Worm (Caenorhabditis elegans) whole organism, young adult: Measurements from ENCODE around the gene gpa-17.

Source experiments
- B0019.2 ChIP-seq: fragments of 200-800 bp; sonication (Bioruptor generic); conservative IDR thresholded peaks from 2 replicates; pipeline ENCODE4 v1.3.6; 2022; ENCODE audit warnings: missing genetic modification reagents, missing genetic modification characterization, missing compliant biosample characterization
- B0336.3 ChIP-seq: fragments of 200-800 bp; sonication (Bioruptor generic); IDR thresholded peaks from 2 replicates; pipeline ENCODE4 v1.3.6; 2022; ENCODE audit warnings: missing genetic modification characterization, missing compliant biosample characterization
- C06A6.2 ChIP-seq: fragments of 200-800 bp; sonication (Bioruptor generic); conservative IDR thresholded peaks from 2 replicates; pipeline ENCODE4 v1.3.6; 2022; ENCODE audit warnings: missing genetic modification characterization, missing compliant biosample characterization
- C17E4.6 ChIP-seq: fragments of 200-800 bp; sonication (Bioruptor generic); IDR thresholded peaks from 2 replicates; pipeline ENCODE4 v1.3.6; 2022; ENCODE audit warnings: missing genetic modification reagents, missing genetic modification characterization, missing compliant biosample characterization
- F22D6.2 ChIP-seq: sonication (generic microtip); optimal IDR thresholded peaks from 2 replicates; lab custom pipeline; 2016; ENCODE audit warnings: mild to moderate bottlenecking, missing genetic modification characterization, missing compliant biosample characterization
- F33H1.4 ChIP-seq: fragments of 200-800 bp; sonication (Bioruptor generic); IDR thresholded peaks from 2 replicates; pipeline ENCODE4 v1.3.6; 2022; ENCODE audit warnings: missing genetic modification reagents, missing genetic modification characterization, missing compliant biosample characterization
- F49E8.2 ChIP-seq: sonication (generic microtip); optimal IDR thresholded peaks from 3 replicates; lab custom pipeline; 2017; ENCODE audit warnings: missing genetic modification characterization, mild to moderate bottlenecking, missing compliant biosample characterization, antibody characterized with exemption, moderate library complexity; ENCODE audit not compliant: insufficient read depth
- K12H6.12 ChIP-seq: fragments of 200-800 bp; sonication (Bioruptor generic); optimal IDR thresholded peaks from 2 replicates; lab custom pipeline; 2018; ENCODE audit warnings: mild to moderate bottlenecking, missing genetic modification characterization, missing compliant biosample characterization
- T26A5.8 ChIP-seq: sonication (generic microtip); optimal IDR thresholded peaks from 2 replicates; lab custom pipeline; 2016; ENCODE audit warnings: missing genetic modification characterization, missing compliant biosample characterization
- Y53G8AR.9 ChIP-seq: fragments of 200-800 bp; sonication (Bioruptor generic); conservative IDR thresholded peaks from 2 replicates; pipeline ENCODE4 v1.3.6; 2022; ENCODE audit warnings: missing genetic modification reagents, missing genetic modification characterization, missing compliant biosample characterization
- Y79H2A.3 ChIP-seq: fragments of 200-800 bp; sonication (Bioruptor generic); conservative IDR thresholded peaks from 2 replicates; pipeline ENCODE4 v1.3.6; 2022; ENCODE audit warnings: missing genetic modification reagents, missing genetic modification characterization, missing compliant biosample characterization
- ama-1 ChIP-seq, 3 experiments: fragments of 150-350 bp in 1 of 3; sonication (generic microtip) in 2 of 3; optimal IDR thresholded peaks; 2 replicates each; lab custom pipeline; 2014 to 2018; ENCODE audit warnings: missing biosample characterization in 2 of 3, missing genetic modification characterization in 2 of 3, missing genetic modification reagents in 2 of 3
- athp-1 ChIP-seq: sonication (generic microtip); optimal IDR thresholded peaks from 2 replicates; lab custom pipeline; 2017; ENCODE audit warnings: mild to moderate bottlenecking, missing genetic modification characterization, missing compliant biosample characterization
- bed-2 ChIP-seq: fragments of 200-800 bp; sonication (Bioruptor generic); IDR thresholded peaks from 2 replicates; pipeline ENCODE4 v1.3.6; 2022; ENCODE audit warnings: missing genetic modification reagents, missing genetic modification characterization, missing compliant biosample characterization
- cebp-2 ChIP-seq: fragments of 200-800 bp; sonication (Bioruptor generic); IDR thresholded peaks from 2 replicates; pipeline ENCODE4 v1.3.6; 2022; ENCODE audit warnings: missing genetic modification characterization, missing compliant biosample characterization
- ceh-79 ChIP-seq: sonication (generic microtip); optimal IDR thresholded peaks from 2 replicates; lab custom pipeline; 2017; ENCODE audit warnings: mild to moderate bottlenecking, missing genetic modification characterization, missing compliant biosample characterization
- ceh-91 ChIP-seq: fragments of 200-800 bp; sonication (Bioruptor generic); IDR thresholded peaks from 2 replicates; pipeline ENCODE4 v1.3.6; 2022; ENCODE audit warnings: missing genetic modification reagents, missing genetic modification characterization, missing compliant biosample characterization
- chd-7 ChIP-seq: sonication (generic microtip); optimal IDR thresholded peaks from 2 replicates; lab custom pipeline; 2016; ENCODE audit warnings: mild to moderate bottlenecking, missing genetic modification characterization, moderate library complexity, missing compliant biosample characterization
- dpl-1 ChIP-seq: fragments of 150-350 bp; optimal IDR thresholded peaks from 2 replicates; lab custom pipeline; 2014; ENCODE audit warnings: missing biosample characterization, missing genetic modification reagents, missing genetic modification characterization
- efl-1 ChIP-seq: fragments of 150-350 bp; optimal IDR thresholded peaks from 2 replicates; lab custom pipeline; 2014; ENCODE audit warnings: missing biosample characterization, missing genetic modification reagents, missing genetic modification characterization
- ekl-4 ChIP-seq: fragments of 200-800 bp; sonication (Bioruptor generic); IDR thresholded peaks from 2 replicates; pipeline ENCODE4 v1.3.6; 2022; ENCODE audit warnings: missing genetic modification reagents, missing genetic modification characterization, missing compliant biosample characterization
- fkh-3 ChIP-seq: sonication (generic microtip); optimal IDR thresholded peaks from 2 replicates; lab custom pipeline; 2016; ENCODE audit warnings: mild to moderate bottlenecking, missing genetic modification characterization, missing compliant biosample characterization
- hlh-12 ChIP-seq: sonication (generic microtip); optimal IDR thresholded peaks from 2 replicates; lab custom pipeline; 2016; ENCODE audit warnings: missing genetic modification characterization, missing compliant biosample characterization
- hsf-1 ChIP-seq: fragments of 200-800 bp; sonication (Bioruptor generic); IDR thresholded peaks from 2 replicates; pipeline ENCODE4 v1.3.6; 2022; ENCODE audit warnings: missing genetic modification reagents, missing genetic modification characterization, missing compliant biosample characterization
- lin-26 ChIP-seq: fragments of 200-800 bp; sonication (Bioruptor generic); IDR thresholded peaks from 2 replicates; pipeline ENCODE4 v1.3.6; 2022; ENCODE audit warnings: missing genetic modification reagents, missing genetic modification characterization, missing compliant biosample characterization
- lin-40 ChIP-seq: sonication (generic microtip); optimal IDR thresholded peaks from 2 replicates; lab custom pipeline; 2016; ENCODE audit warnings: missing genetic modification characterization, mild to moderate bottlenecking, missing compliant biosample characterization, missing genotype, missing genetic modification reagents
- lin-54 ChIP-seq: fragments of 200-800 bp; sonication (Bioruptor generic); optimal IDR thresholded peaks from 2 replicates; lab custom pipeline; 2018; ENCODE audit warnings: mild to moderate bottlenecking, missing genetic modification characterization, missing compliant biosample characterization
- lir-1 ChIP-seq: fragments of 200-800 bp; sonication (Bioruptor generic); conservative IDR thresholded peaks from 2 replicates; pipeline ENCODE4 v1.3.6; 2022; ENCODE audit warnings: missing genetic modification reagents, missing genetic modification characterization, missing compliant biosample characterization
- lsy-27 ChIP-seq: sonication (generic microtip); optimal IDR thresholded peaks from 2 replicates; lab custom pipeline; 2017; ENCODE audit warnings: missing genetic modification characterization, mild to moderate bottlenecking, missing compliant biosample characterization, antibody characterized with exemption, missing genotype, borderline replicate concordance; ENCODE audit not compliant: insufficient read depth
- madf-10 ChIP-seq: sonication (generic microtip); optimal IDR thresholded peaks from 2 replicates; lab custom pipeline; 2016; ENCODE audit warnings: mild to moderate bottlenecking, missing genetic modification characterization, missing compliant biosample characterization
- madf-3 ChIP-seq: fragments of 200-800 bp; sonication (Bioruptor generic); IDR thresholded peaks from 2 replicates; pipeline ENCODE4 v1.3.6; 2022; ENCODE audit warnings: missing genetic modification reagents, missing genetic modification characterization, missing compliant biosample characterization
- madf-6 ChIP-seq: fragments of 200-800 bp; sonication (Bioruptor generic); IDR thresholded peaks from 2 replicates; pipeline ENCODE4 v1.3.6; 2022; ENCODE audit warnings: missing genetic modification reagents, missing genetic modification characterization, missing compliant biosample characterization
- madf-8 ChIP-seq: fragments of 200-800 bp; sonication (Bioruptor generic); conservative IDR thresholded peaks from 2 replicates; pipeline ENCODE4 v1.3.6; 2022; ENCODE audit warnings: missing genetic modification reagents, missing genetic modification characterization, missing compliant biosample characterization
- mcd-1 ChIP-seq: fragments of 200-800 bp; sonication (Bioruptor generic); IDR thresholded peaks from 2 replicates; pipeline ENCODE4 v1.3.6; 2022; ENCODE audit warnings: missing genetic modification reagents, missing genetic modification characterization, missing compliant biosample characterization
- nhr-80 ChIP-seq: sonication (generic microtip); optimal IDR thresholded peaks from 2 replicates; lab custom pipeline; 2016; ENCODE audit warnings: missing genetic modification characterization, missing compliant biosample characterization
- rpc-1 ChIP-seq, 2 experiments: fragments of 150-350 bp in 1 of 2; sonication (generic microtip) in 1 of 2; optimal IDR thresholded peaks; 2 replicates each; lab custom pipeline; 2014 to 2018; ENCODE audit warnings: missing biosample characterization in 1 of 2, missing genetic modification characterization in 1 of 2, missing genetic modification reagents in 1 of 2, missing genotype in 1 of 2
- sea-2 ChIP-seq: fragments of 200-800 bp; sonication (Bioruptor generic); IDR thresholded peaks from 2 replicates; pipeline ENCODE4 v1.3.6; 2022; ENCODE audit warnings: missing genetic modification characterization, missing compliant biosample characterization
- snpc-3.4 ChIP-seq: sonication (generic microtip); optimal IDR thresholded peaks from 2 replicates; lab custom pipeline; 2017; ENCODE audit warnings: missing genetic modification characterization, mild to moderate bottlenecking, missing compliant biosample characterization, antibody characterized with exemption, moderate library complexity, missing genotype, missing genetic modification reagents
- snpc-4 ChIP-seq, 5 experiments: fragments of 150-350 bp in 1 of 5; sonication (generic microtip) in 4 of 5; optimal IDR thresholded peaks; 2 replicates each; lab custom pipeline; 2014 to 2018; ENCODE audit warnings: missing genetic modification characterization in 5 of 5, missing biosample characterization in 3 of 5, antibody characterized with exemption in 2 of 5, mild to moderate bottlenecking in 2 of 5, missing compliant biosample characterization in 2 of 5, missing genotype in 2 of 5, moderate library complexity in 2 of 5, missing genetic modification reagents in 1 of 5
- tlf-1 ChIP-seq: fragments of 200-800 bp; sonication (Bioruptor generic); optimal IDR thresholded peaks from 2 replicates; lab custom pipeline; 2018; ENCODE audit warnings: mild to moderate bottlenecking, missing genetic modification characterization, missing compliant biosample characterization
- xnd-1 ChIP-seq: sonication (generic microtip); optimal IDR thresholded peaks from 2 replicates; lab custom pipeline; 2016; ENCODE audit warnings: missing genotype, missing genetic modification reagents, missing genetic modification characterization, missing compliant biosample characterization
- zfh-2 ChIP-seq: fragments of 200-800 bp; sonication (Bioruptor generic); conservative IDR thresholded peaks from 2 replicates; pipeline ENCODE4 v1.3.6; 2022; ENCODE audit warnings: missing genetic modification reagents, missing genetic modification characterization, missing compliant biosample characterization
- ztf-18 ChIP-seq: sonication (generic microtip); optimal IDR thresholded peaks from 2 replicates; lab custom pipeline; 2016; ENCODE audit warnings: missing genotype, mild to moderate bottlenecking, missing genetic modification characterization, missing compliant biosample characterization
- ztf-26 ChIP-seq: sonication (generic microtip); optimal IDR thresholded peaks from 2 replicates; lab custom pipeline; 2017; ENCODE audit warnings: missing genetic modification characterization, missing compliant biosample characterization

The gpa-17 gene

DNA sequence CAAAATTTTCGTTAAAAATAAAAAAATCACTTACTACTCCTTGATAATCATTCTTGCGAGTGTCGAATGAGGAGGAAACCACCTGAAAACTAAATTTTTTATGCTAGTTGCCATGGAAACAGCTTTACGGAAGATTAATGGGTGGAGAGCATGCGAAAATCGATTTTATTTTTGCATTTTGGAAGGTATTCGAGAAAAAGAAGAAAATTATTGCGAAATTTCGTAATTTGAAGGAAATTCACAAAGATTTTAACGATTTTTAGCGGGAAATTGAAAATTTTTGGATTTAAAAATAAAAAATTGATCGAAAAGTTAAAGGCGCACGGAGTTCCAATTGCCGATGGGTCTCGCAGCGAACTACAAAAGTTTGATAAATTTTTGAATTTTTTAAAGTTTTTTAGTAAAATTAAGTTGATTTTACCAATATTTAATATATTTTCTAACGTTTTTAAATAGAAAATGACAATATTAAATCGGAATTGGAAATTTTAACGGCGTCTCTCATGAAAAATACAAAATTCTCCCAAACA lies 10.7 kb upstream of the gpa-17 start, which contains the start of gene Y54F10AR.1:
Gene Y54F10AR.1, minus strand, starts transcription at position 51 of the 530 bp plus-strand sequence.
- TF ChIP-seq efl-1 (GFP tag; lab: Kevin White, UChicago) (peak; percentile 33), mcd-1 (GFP tag; lab: Robert Waterston, UW) (no peak), C06A6.2 (no peak), hlh-12 (no peak), lsy-27 (tag; lab: Kevin White, UChicago) (no peak), T26A5.8 (tag; lab: Kevin White, UChicago) (no peak), cebp-2 (GFP tag; lab: Robert Waterston, UW) (no peak), rpc-1 (optimal IDR thresholded peaks at IDR 0.05; lab: Kevin White, UChicago) (no peak), rpc-1 (tag; optimal IDR thresholded peaks at IDR 0.05; lab: Kevin White, UChicago) (no peak), ztf-26 (tag; lab: Kevin White, UChicago) (no peak), madf-6 (GFP tag; lab: Robert Waterston, UW) (peak; percentile 71; the same call in 1 of the 2 replicates), lin-26 (no peak), C17E4.6 (no peak), ekl-4 (GFP tag; lab: Robert Waterston, UW) (no peak), F33H1.4 (peak; percentile 71), zfh-2 (GFP tag; lab: Robert Waterston, UW) (no peak), madf-8 (peak; percentile 44; the same call in 1 of the 2 replicates), athp-1 (tag; lab: Kevin White, UChicago) (no peak), ceh-79 (no peak), tlf-1 (GFP tag; lab: Kevin White, UChicago) (no peak), ceh-91 (GFP tag; lab: Robert Waterston, UW) (peak; percentile 34; the same call in 1 of the 2 replicates), lin-54 (GFP tag; lab: Kevin White, UChicago) (no peak), madf-10 (tag; lab: Kevin White, UChicago) (no peak), K12H6.12 (no peak), madf-3 (GFP tag; lab: Robert Waterston, UW) (no peak), hsf-1 (no peak), ztf-18 (tag; lab: Kevin White, UChicago) (no peak), bed-2 (no peak), nhr-80 (tag; lab: Kevin White, UChicago) (no peak)

DNA sequence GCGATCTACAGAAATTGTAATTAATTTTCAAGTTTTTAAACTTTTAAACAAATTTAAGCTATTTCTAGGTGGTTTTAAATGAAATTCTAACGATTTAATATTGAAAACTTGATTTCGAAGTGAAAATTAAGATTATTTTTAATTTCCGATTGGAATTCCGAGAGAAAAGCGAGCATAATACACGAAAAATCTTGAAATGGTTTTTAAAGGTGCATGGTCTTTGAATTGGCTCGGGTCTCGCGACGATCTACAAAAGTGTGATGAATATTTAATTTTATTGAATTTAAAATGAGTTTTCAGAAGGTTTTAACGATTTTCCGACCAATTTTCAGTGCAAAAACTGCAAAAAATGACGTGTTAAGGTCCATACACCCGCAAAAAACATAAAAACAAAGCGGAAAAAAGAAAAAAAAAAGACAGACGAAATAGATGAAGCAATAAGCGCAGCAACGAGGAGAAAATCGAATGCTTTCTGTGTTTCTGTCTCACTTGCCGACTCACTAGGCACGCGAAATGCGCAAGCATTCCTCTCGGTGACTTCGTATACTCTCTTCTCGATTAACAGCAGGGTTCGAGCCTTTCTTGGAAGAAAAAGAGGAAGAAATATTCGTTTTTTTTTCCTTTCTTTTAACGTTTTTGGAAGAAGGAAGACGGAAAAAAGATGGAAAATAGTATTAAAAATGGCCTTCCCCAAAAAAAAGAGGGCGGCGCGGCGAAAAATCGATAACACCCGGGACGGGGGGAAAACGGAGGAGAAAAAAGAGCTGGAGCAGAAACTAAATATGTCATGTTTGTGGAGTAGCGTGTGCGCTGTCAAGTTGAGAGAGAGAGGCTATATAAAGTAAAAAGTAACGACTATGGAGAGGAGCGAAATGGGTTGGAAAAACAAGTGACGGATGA lies 9.7 kb upstream of the gpa-17 start:
- TF ChIP-seq F49E8.2 (tag; lab: Kevin White, UChicago) (no peak), ztf-18 (tag; lab: Kevin White, UChicago) (peak; percentile 89), dpl-1 (GFP tag; lab: Kevin White, UChicago) (peak; percentile 38), xnd-1 (tag; lab: Kevin White, UChicago) (peak; percentile 65), zfh-2 (GFP tag; lab: Robert Waterston, UW) (peak; percentile 70), madf-8 (peak; percentile 52), lir-1 (GFP tag; lab: Robert Waterston, UW) (no peak), snpc-4 (GFP tag; optimal IDR thresholded peaks at IDR 0.05; lab: Kevin White, UChicago) (no peak), snpc-4 (tag; optimal IDR thresholded peaks at IDR 0.05; lab: Kevin White, UChicago) (peak in 1 of 4 experiments; percentile 11), chd-7 (no peak), fkh-3 (tag; lab: Kevin White, UChicago) (no peak), hlh-12 (no peak), sea-2 (no peak), lin-26 (no peak), athp-1 (tag; lab: Kevin White, UChicago) (no peak), lin-40 (peak; percentile 36), Y53G8AR.9 (no peak), ama-1 (optimal IDR thresholded peaks at IDR 0.05; lab: Kevin White, UChicago) (no peak), ama-1 (GFP tag; optimal IDR thresholded peaks at IDR 0.05; lab: Kevin White, UChicago) (no peak), F22D6.2 (tag; lab: Kevin White, UChicago) (no peak), snpc-3.4 (tag; lab: Kevin White, UChicago) (no peak), Y79H2A.3 (GFP tag; lab: Robert Waterston, UW) (no peak), B0019.2 (no peak), B0336.3 (GFP tag; lab: Robert Waterston, UW) (no peak)
